Fruit fly (Drosophila melanogaster): ENCODE results near the gene FoxK.

The FoxK gene

dm6 chr3L:11074043-11074853, 46.3 kb downstream of the FoxK start, which contains the start of the genes Pfdn2 and Noc1 (continued):
- TF ChIP-seq gsb-n (tag; optimal IDR thresholded peaks at IDR 0.05): no peak
- TF ChIP-seq CG13287 (GFP tag; IDR thresholded peaks at IDR 0.05; ENCODE audit: partially characterized antibody): no peak
- 0 out of 3 replicates have a peak, but pooled peaks have one; percentile 31 for TF ChIP-seq Dbx (GFP tag; IDR thresholded peaks at IDR 0.05)
- no peak for TF ChIP-seq Optix (GFP tag; IDR thresholded peaks at IDR 0.05)
- no peak for TF ChIP-seq ac (GFP tag; optimal IDR thresholded peaks at IDR 0.05)
- TF ChIP-seq fd96Cb (tag; optimal IDR thresholded peaks at IDR 0.05): peak; percentile 41
- peak; percentile 47 for TF ChIP-seq Six4 (GFP tag; optimal IDR thresholded peaks at IDR 0.05)
- TF ChIP-seq CG3281 (GFP tag; optimal IDR thresholded peaks at IDR 0.05): no peak
- no peak for TF ChIP-seq Trl (optimal IDR thresholded peaks at IDR 0.05)
- TF ChIP-seq Trl (GFP tag; optimal IDR thresholded peaks at IDR 0.05): peak; percentile 32
- no peak for TF ChIP-seq CG8388 (GFP tag; optimal IDR thresholded peaks at IDR 0.05)
- TF ChIP-seq CG34422 (GFP tag; IDR thresholded peaks at IDR 0.05): peak; percentile 35; the same call in 1 of the 3 replicates
- peak; percentile 73 for TF ChIP-seq CG30403 (GFP tag; optimal IDR thresholded peaks at IDR 0.05)
- no peak for TF ChIP-seq CG11456 (GFP tag; IDR thresholded peaks at IDR 0.05)
- TF ChIP-seq cwo (GFP tag; optimal IDR thresholded peaks at IDR 0.05): peak; percentile 82
- TF ChIP-seq sob (GFP tag; IDR thresholded peaks at IDR 0.05): no peak
- TF ChIP-seq disco-r (GFP tag; optimal IDR thresholded peaks at IDR 0.05): no peak
- TF ChIP-seq CG4424 (GFP tag; optimal IDR thresholded peaks at IDR 0.05): peak; percentile 40
- TF ChIP-seq Bgb (GFP tag; IDR thresholded peaks at IDR 0.05; ENCODE audit: partially characterized antibody): no peak; the same call in 1 of the 2 replicates
- TF ChIP-seq CG14965 (GFP tag; optimal IDR thresholded peaks at IDR 0.05; ENCODE audit: borderline replicate concordance): no peak
- TF ChIP-seq dan (GFP tag; IDR thresholded peaks at IDR 0.05): no peak
- peak; percentile 57; the same call in 1 of the 2 replicates for TF ChIP-seq Ptx1 (GFP tag; IDR thresholded peaks at IDR 0.05)
- no peak for TF ChIP-seq ase (GFP tag; IDR thresholded peaks at IDR 0.05)
- no peak for TF ChIP-seq cg (GFP tag; optimal IDR thresholded peaks at IDR 0.05)
- no peak for TF ChIP-seq Drgx (GFP tag; IDR thresholded peaks at IDR 0.05)
- TF ChIP-seq CG43689 (GFP tag; IDR thresholded peaks at IDR 0.05): no peak
- TF ChIP-seq Dip2 (GFP tag; IDR thresholded peaks at IDR 0.05): no peak
- TF ChIP-seq CG34224 (GFP tag; IDR thresholded peaks at IDR 0.05; ENCODE audit: partially characterized antibody): no peak
- no peak for TF ChIP-seq CG11696 (GFP tag; IDR thresholded peaks at IDR 0.05)
- TF ChIP-seq Deaf1 (tag; optimal IDR thresholded peaks at IDR 0.05): no peak
- no peak for TF ChIP-seq CG11723 (GFP tag; optimal IDR thresholded peaks at IDR 0.05)
- TF ChIP-seq CG7745 (tag; optimal IDR thresholded peaks at IDR 0.05): no peak
- peak; percentile 81 for TF ChIP-seq nmo (GFP tag; optimal IDR thresholded peaks at IDR 0.05)
- TF ChIP-seq Nf-YC (tag; optimal IDR thresholded peaks at IDR 0.05): no peak
- TF ChIP-seq Hmr (GFP tag; optimal IDR thresholded peaks at IDR 0.05): no peak
- no peak for TF ChIP-seq CG17612 (GFP tag; IDR thresholded peaks at IDR 0.05)
- TF ChIP-seq h (optimal IDR thresholded peaks at IDR 0.05): no peak
- TF ChIP-seq CG32767 (GFP tag; IDR thresholded peaks at IDR 0.05): 0 out of 2 replicates have a peak, but pooled peaks have one; percentile 30
- TF ChIP-seq CG8478 (optimal IDR thresholded peaks at IDR 0.05): no peak
- peak; percentile 18 for TF ChIP-seq CG2116 (GFP tag; optimal IDR thresholded peaks at IDR 0.05)
- TF ChIP-seq HLH3B (GFP tag; IDR thresholded peaks at IDR 0.05): no peak
- TF ChIP-seq peb (GFP tag; IDR thresholded peaks at IDR 0.05): no peak
- no peak for TF ChIP-seq CG12769 (tag; optimal IDR thresholded peaks at IDR 0.05)
- TF ChIP-seq mld (GFP tag; IDR thresholded peaks at IDR 0.05; ENCODE audit: partially characterized antibody): no peak
- no peak for TF ChIP-seq cad (GFP tag; optimal IDR thresholded peaks at IDR 0.05)
- no peak for TF ChIP-seq Nf-YB (GFP tag; optimal IDR thresholded peaks at IDR 0.05)
- TF ChIP-seq CG10565 (GFP tag; optimal IDR thresholded peaks at IDR 0.05): no peak
- no peak for TF ChIP-seq abd-A (tag; optimal IDR thresholded peaks at IDR 0.05)
- no peak for TF ChIP-seq fru (optimal IDR thresholded peaks at IDR 0.05)
- TF ChIP-seq hbn (GFP tag; IDR thresholded peaks at IDR 0.05; ENCODE audit: partially characterized antibody): 0 out of 2 replicates have a peak, but pooled peaks have one; percentile 30
- peak; percentile 12; the same call in 1 of the 2 replicates for TF ChIP-seq CG14667 (GFP tag; IDR thresholded peaks at IDR 0.05)
